Fruit fly (Drosophila melanogaster) whole organism, wandering third instar larva: Measurements from ENCODE around the gene Slbp.
A peak's percentile ranks its signal among the peaks of the same experiment; 100 is the strongest.

Source experiments
- Abd-B ChIP-seq: fragments of >200 bp; optimal IDR thresholded peaks from 2 replicates; lab custom pipeline; 2017; ENCODE audit warnings: missing biosample characterization, missing genetic modification characterization
- CG32264 ChIP-seq: fragments of 200-800 bp; sonication (Bioruptor generic); optimal IDR thresholded peaks from 2 replicates; lab custom pipeline; 2016; ENCODE audit warnings: missing biosample characterization, missing genetic modification characterization
- CG9705 ChIP-seq: fragments of 200-800 bp; sonication (Bioruptor generic); optimal IDR thresholded peaks from 2 replicates; lab custom pipeline; 2018; ENCODE audit warnings: missing biosample characterization, mild to moderate bottlenecking, missing genetic modification characterization
- CrebA ChIP-seq: fragments of 200-800 bp; sonication (Bioruptor generic); optimal IDR thresholded peaks from 2 replicates; lab custom pipeline; 2016; ENCODE audit warnings: missing biosample characterization, mild to moderate bottlenecking, missing genetic modification characterization, borderline replicate concordance
- Dfd ChIP-seq: fragments of >200 bp; optimal IDR thresholded peaks from 2 replicates; lab custom pipeline; 2017; ENCODE audit warnings: missing biosample characterization, missing genetic modification characterization
- Dif ChIP-seq: fragments of 200-275, 200-300 bp; sonication (Bioruptor generic); optimal IDR thresholded peaks from 2 replicates; lab custom pipeline; 2018; ENCODE audit warnings: missing biosample characterization, missing genetic modification characterization; ENCODE audit not compliant: partially characterized antibody
- GATAd ChIP-seq: sonication (Bioruptor generic); optimal IDR thresholded peaks from 2 replicates; lab custom pipeline; 2016; ENCODE audit warnings: missing biosample characterization, missing genetic modification characterization
- HLH106 ChIP-seq: fragments of 200-800 bp; optimal IDR thresholded peaks from 3 replicates; lab custom pipeline; 2019; ENCODE audit warnings: missing biosample characterization, mild to moderate bottlenecking, missing genetic modification characterization, moderate library complexity
- Hnf4 ChIP-seq: fragments of 200-800 bp; sonication (Bioruptor generic); optimal IDR thresholded peaks from 2 replicates; lab custom pipeline; 2016; ENCODE audit warnings: missing biosample characterization, mild to moderate bottlenecking, missing genetic modification characterization
- Hr78 ChIP-seq: fragments of >200 bp; optimal IDR thresholded peaks from 2 replicates; lab custom pipeline; 2017; ENCODE audit warnings: missing biosample characterization, missing genetic modification characterization
- Hr83 ChIP-seq: fragments of 200-300 bp; sonication (Bioruptor generic); optimal IDR thresholded peaks from 2 replicates; lab custom pipeline; 2016; ENCODE audit warnings: missing biosample characterization, mild to moderate bottlenecking, missing genetic modification characterization, moderate library complexity; ENCODE audit not compliant: poor library complexity, severe bottlenecking
- Jra ChIP-seq: sonication (Bioruptor generic); optimal IDR thresholded peaks from 2 replicates; lab custom pipeline; 2016; ENCODE audit warnings: missing biosample characterization, missing genetic modification characterization
- Myc ChIP-seq: fragments of >200 bp; optimal IDR thresholded peaks from 2 replicates; lab custom pipeline; 2017
- N ChIP-seq: fragments of >200 bp; optimal IDR thresholded peaks from 2 replicates; lab custom pipeline; 2018; ENCODE audit warnings: missing biosample characterization, missing external identifiers, missing genetic modification characterization
- Rel ChIP-seq, 2 experiments: fragments of 200-800 bp; sonication (Bioruptor generic) in 1 of 2; optimal IDR thresholded peaks; 2 replicates in 1 of 2; 3 replicates in 1 of 2; lab custom pipeline; 2016 to 2019; ENCODE audit warnings: mild to moderate bottlenecking in 2 of 2, missing biosample characterization in 2 of 2, missing genetic modification characterization in 2 of 2, moderate library complexity in 1 of 2
- Sp1 ChIP-seq: fragments of 200-800 bp; sonication (Bioruptor generic); optimal IDR thresholded peaks from 3 replicates; lab custom pipeline; 2019; ENCODE audit warnings: missing biosample characterization, mild to moderate bottlenecking, missing genetic modification characterization, moderate library complexity
- Vsx2 ChIP-seq: fragments of 200-300, 225-300 bp; sonication (Bioruptor generic); optimal IDR thresholded peaks from 2 replicates; lab custom pipeline; 2018; ENCODE audit warnings: missing biosample characterization, missing genetic modification characterization; ENCODE audit not compliant: partially characterized antibody
- br ChIP-seq: fragments of 200-800 bp; sonication (Bioruptor generic); optimal IDR thresholded peaks from 2 replicates; lab custom pipeline; 2016; ENCODE audit warnings: missing biosample characterization, missing genetic modification characterization
- brk ChIP-seq: fragments of 200-800 bp; sonication (Bioruptor generic); optimal IDR thresholded peaks from 2 replicates; lab custom pipeline; 2016; ENCODE audit warnings: missing biosample characterization, mild to moderate bottlenecking, missing genetic modification characterization
- dl ChIP-seq, 2 experiments: fragments of 175-275, 200-275 bp in 1 of 2; fragments of 200-275 bp in 1 of 2; sonication (Bioruptor generic); optimal IDR thresholded peaks; lab custom pipeline; 2018; ENCODE audit warnings: mild to moderate bottlenecking in 2 of 2, missing biosample characterization in 2 of 2, missing genetic modification characterization in 2 of 2, moderate library complexity in 2 of 2; ENCODE audit not compliant: partially characterized antibody in 2 of 2, insufficient read depth in 1 of 2
- dmrt93B ChIP-seq: fragments of 200-800 bp; sonication (Bioruptor generic); optimal IDR thresholded peaks from 2 replicates; lab custom pipeline; 2018; ENCODE audit warnings: missing biosample characterization, mild to moderate bottlenecking, missing genetic modification characterization
- dsf ChIP-seq: sonication (Bioruptor generic); optimal IDR thresholded peaks from 2 replicates; lab custom pipeline; 2016; ENCODE audit warnings: missing biosample characterization, missing genetic modification characterization, borderline replicate concordance
- ey ChIP-seq: fragments of 200-800 bp; sonication (Bioruptor generic); optimal IDR thresholded peaks from 2 replicates; lab custom pipeline; 2016; ENCODE audit warnings: missing biosample characterization, missing genetic modification characterization
- foxo ChIP-seq, 2 experiments: fragments of 200-800 bp; sonication (Bioruptor generic); optimal IDR thresholded peaks; 2 replicates in 1 of 2; 3 replicates in 1 of 2; lab custom pipeline; 2016 to 2017; ENCODE audit warnings: missing biosample characterization in 2 of 2, missing genetic modification characterization in 2 of 2
- fru ChIP-seq: fragments of 200-800 bp; sonication (Bioruptor generic); optimal IDR thresholded peaks from 3 replicates; lab custom pipeline; 2016; ENCODE audit warnings: missing biosample characterization, mild to moderate bottlenecking, missing genetic modification characterization
- h ChIP-seq: fragments of 200-800 bp; sonication (Bioruptor generic); optimal IDR thresholded peaks from 3 replicates; lab custom pipeline; 2016; ENCODE audit warnings: missing biosample characterization, mild to moderate bottlenecking, missing genetic modification characterization
- jim ChIP-seq: fragments of 175-275, 200-325 bp; sonication (Bioruptor generic); optimal IDR thresholded peaks from 2 replicates; lab custom pipeline; 2016; ENCODE audit warnings: missing biosample characterization, mild to moderate bottlenecking, missing genetic modification characterization
- pan ChIP-seq: fragments of >200 bp; optimal IDR thresholded peaks from 2 replicates; lab custom pipeline; 2017
- psq ChIP-seq: fragments of 200-800 bp; sonication (Bioruptor generic); optimal IDR thresholded peaks from 3 replicates; lab custom pipeline; 2017; ENCODE audit warnings: missing biosample characterization, mild to moderate bottlenecking, missing genetic modification characterization, moderate library complexity
- rgr ChIP-seq: fragments of 200-800 bp; sonication (Bioruptor generic); optimal IDR thresholded peaks from 3 replicates; lab custom pipeline; 2016; ENCODE audit warnings: missing biosample characterization, mild to moderate bottlenecking, missing genetic modification characterization
- sv ChIP-seq: fragments of 200-800 bp; sonication (Bioruptor generic); optimal IDR thresholded peaks from 3 replicates; lab custom pipeline; 2016; ENCODE audit warnings: missing biosample characterization, missing genetic modification characterization
- tai ChIP-seq: sonication (Bioruptor generic); optimal IDR thresholded peaks from 2 replicates; lab custom pipeline; 2016; ENCODE audit warnings: missing biosample characterization, missing genetic modification characterization
- usp ChIP-seq: fragments of >200 bp; optimal IDR thresholded peaks from 2 replicates; lab custom pipeline; 2017; ENCODE audit warnings: missing biosample characterization, missing genetic modification characterization
- woc ChIP-seq: sonication (Bioruptor generic); optimal IDR thresholded peaks from 2 replicates; lab custom pipeline; 2016; ENCODE audit warnings: missing biosample characterization, mild to moderate bottlenecking, missing genetic modification characterization

The Slbp gene

dm6 chr3R:29196967-29197611 is 44.0 kb upstream of the Slbp start, which contains the start of gene CG14515:
Gene CG14515, plus strand, starts transcription at chr3R:29197556.
- TF ChIP-seq Hr83 (GFP tag; lab: Kevin White, UChicago) (no peak), CG9705 (GFP tag; lab: Kevin White, UChicago) (no peak), Hr78 (GFP tag; lab: Kevin White, UChicago) (no peak), usp (GFP tag; lab: Kevin White, UChicago) (no peak), jim (GFP tag; lab: Kevin White, UChicago) (no peak), psq (GFP tag; lab: Kevin White, UChicago) (no peak), Sp1 (no peak), Abd-B (no peak), br (GFP tag; lab: Kevin White, UChicago) (no peak), Rel (GFP tag; optimal IDR thresholded peaks at IDR 0.05; lab: Kevin White, UChicago) (no peak), Rel (tag; optimal IDR thresholded peaks at IDR 0.05; lab: Kevin White, UChicago) (no peak), GATAd (GFP tag; lab: Kevin White, UChicago) (no peak), tai (no peak)
- TF ChIP-seq, all 38 proteins: peak for 0

- no peak for TF ChIP-seq Hr83 (GFP tag; lab: Kevin White, UChicago)
- no peak for TF ChIP-seq CG32264 (GFP tag; lab: Kevin White, UChicago)
- TF ChIP-seq tai = no peak
- TF ChIP-seq usp (GFP tag; lab: Kevin White, UChicago) = no peak
- no peak for TF ChIP-seq brk
- TF ChIP-seq foxo (GFP tag; optimal IDR thresholded peaks at IDR 0.05; lab: Kevin White, UChicago) = no peak
- TF ChIP-seq Myc (lab: Kevin White, UChicago) = no peak
- TF ChIP-seq woc (GFP tag; lab: Kevin White, UChicago) = no peak
- TF ChIP-seq CG9705 (GFP tag; lab: Kevin White, UChicago) = no peak
- no peak for TF ChIP-seq br (GFP tag; lab: Kevin White, UChicago)
- no peak for TF ChIP-seq Hnf4 (GFP tag; lab: Kevin White, UChicago)
- TF ChIP-seq ey = no peak
- no peak for TF ChIP-seq dl (GFP tag; optimal IDR thresholded peaks at IDR 0.05; lab: Kevin White, UChicago; ENCODE audit: insufficient read depth in 1 of 2, partially characterized antibody in 2 of 2)
- TF ChIP-seq N (GFP tag; lab: Kevin White, UChicago) = no peak
- TF ChIP-seq HLH106 (tag; lab: Kevin White, UChicago) = no peak
- no peak for TF ChIP-seq fru (GFP tag; lab: Kevin White, UChicago)
- no peak for TF ChIP-seq Dfd (GFP tag; lab: Kevin White, UChicago)
- no peak for TF ChIP-seq jim (GFP tag; lab: Kevin White, UChicago)
- TF ChIP-seq Sp1 = no peak
Measured at dm6 chr3R:29194957-29195356, 41.9 kb upstream of the Slbp start, which contains the start of gene jus. Gene jus, minus strand, starts transcription at chr3R:29194994.

- TF ChIP-seq CG32264 (GFP tag; lab: Kevin White, UChicago) (no peak), Myc (lab: Kevin White, UChicago) (no peak), Hr83 (GFP tag; lab: Kevin White, UChicago) (no peak), Sp1 (no peak), br (GFP tag; lab: Kevin White, UChicago) (no peak), Hnf4 (GFP tag; lab: Kevin White, UChicago) (no peak), CrebA (no peak), Abd-B (no peak), tai (no peak), CG9705 (GFP tag; lab: Kevin White, UChicago) (no peak), Dfd (GFP tag; lab: Kevin White, UChicago) (no peak), fru (GFP tag; lab: Kevin White, UChicago) (no peak), jim (GFP tag; lab: Kevin White, UChicago) (no peak), dl (GFP tag; optimal IDR thresholded peaks at IDR 0.05; lab: Kevin White, UChicago; ENCODE audit: insufficient read depth in 1 of 2, partially characterized antibody in 2 of 2) (no peak)
Measured at dm6 chr3R:29190984-29191383, 37.9 kb upstream of the Slbp start.

- TF ChIP-seq Jra (GFP tag; lab: Kevin White, UChicago) = no peak
- no peak for TF ChIP-seq dl (GFP tag; optimal IDR thresholded peaks at IDR 0.05; lab: Kevin White, UChicago; ENCODE audit: insufficient read depth in 1 of 2, partially characterized antibody in 2 of 2)
- no peak for TF ChIP-seq Dif
- peak; percentile 78 for TF ChIP-seq h (GFP tag; lab: Kevin White, UChicago)
- no peak for TF ChIP-seq Myc (lab: Kevin White, UChicago)
- TF ChIP-seq psq (GFP tag; lab: Kevin White, UChicago) = peak; percentile 16
- TF ChIP-seq sv (GFP tag; lab: Kevin White, UChicago) = no peak
- no peak for TF ChIP-seq Rel (GFP tag; optimal IDR thresholded peaks at IDR 0.05; lab: Kevin White, UChicago)
- no peak for TF ChIP-seq Rel (tag; optimal IDR thresholded peaks at IDR 0.05; lab: Kevin White, UChicago)
- TF ChIP-seq foxo (GFP tag; optimal IDR thresholded peaks at IDR 0.05; lab: Kevin White, UChicago) = peak in 1 of 2 experiments; percentile 62
- TF ChIP-seq Sp1 = no peak
- peak; percentile 54 for TF ChIP-seq ey
- no peak for TF ChIP-seq Vsx2
- TF ChIP-seq CG32264 (GFP tag; lab: Kevin White, UChicago) = no peak
- TF ChIP-seq fru (GFP tag; lab: Kevin White, UChicago) = peak; percentile 77
- TF ChIP-seq Hr78 (GFP tag; lab: Kevin White, UChicago) = no peak
- no peak for TF ChIP-seq pan (lab: Kevin White, UChicago)
- TF ChIP-seq jim (GFP tag; lab: Kevin White, UChicago) = no peak
- no peak for TF ChIP-seq Hnf4 (GFP tag; lab: Kevin White, UChicago)
- TF ChIP-seq dsf (GFP tag; lab: Kevin White, UChicago) = no peak
- TF ChIP-seq br (GFP tag; lab: Kevin White, UChicago) = peak; percentile 67
- TF ChIP-seq dmrt93B (GFP tag; lab: Kevin White, UChicago) = no peak
- peak; percentile 40 for TF ChIP-seq HLH106 (tag; lab: Kevin White, UChicago)
- TF ChIP-seq Hr83 (GFP tag; lab: Kevin White, UChicago) = no peak
- TF ChIP-seq rgr (GFP tag; lab: Kevin White, UChicago) = peak; percentile 64
- no peak for TF ChIP-seq GATAd (GFP tag; lab: Kevin White, UChicago)
- TF ChIP-seq woc (GFP tag; lab: Kevin White, UChicago) = no peak
- no peak for TF ChIP-seq CG9705 (GFP tag; lab: Kevin White, UChicago)
- no peak for TF ChIP-seq N (GFP tag; lab: Kevin White, UChicago)
Measured at dm6 chr3R:29164930-29165693, 12.0 kb upstream of the Slbp start, which contains the start of gene CG11898. Gene CG11898, plus strand, starts transcription at chr3R:29165643.
